Worm (Caenorhabditis elegans): Measurements from ENCODE around the gene grsp-3.

grsp-3 gene

DNA sequence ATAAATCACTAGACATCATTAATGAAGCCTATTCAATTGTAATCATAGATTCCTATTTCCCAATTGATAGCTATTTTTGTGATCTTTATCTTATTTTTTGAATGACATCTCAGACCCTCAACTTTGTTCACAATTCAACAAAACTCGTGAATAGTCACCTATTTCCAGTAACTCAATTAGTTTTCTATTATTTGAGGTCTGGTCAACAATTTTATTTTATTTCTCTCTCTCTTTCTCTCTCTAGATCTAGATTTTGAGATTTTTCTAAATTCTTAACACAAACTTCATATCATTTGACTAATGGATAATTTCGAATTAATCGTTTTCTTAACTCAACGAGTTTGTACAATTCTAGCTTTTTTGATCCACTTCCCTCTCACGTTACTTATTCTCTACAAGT is 41.8 kb upstream of the grsp-3 start, which contains the start of gene str-1:
Gene str-1, plus strand, starts transcription at position 301 of the 400 bp plus-strand sequence.
- no peak for TF ChIP-seq ztf-11 (tag; optimal IDR thresholded peaks at IDR 0.05)
- TF ChIP-seq mls-2 (tag; optimal IDR thresholded peaks at IDR 0.05): no peak
- TF ChIP-seq snpc-4 (tag; optimal IDR thresholded peaks at IDR 0.05): no peak
- no peak for TF ChIP-seq lin-13 (tag; optimal IDR thresholded peaks at IDR 0.05)
- no peak for TF ChIP-seq tbx-8 (GFP tag; optimal IDR thresholded peaks at IDR 0.05)
- TF ChIP-seq blmp-1 (tag; optimal IDR thresholded peaks at IDR 0.05): no peak
- no peak for TF ChIP-seq drap-1 (GFP tag; optimal IDR thresholded peaks at IDR 0.05)
- no peak for TF ChIP-seq pha-4 (tag; optimal IDR thresholded peaks at IDR 0.05)
- TF ChIP-seq elt-3 (tag; optimal IDR thresholded peaks at IDR 0.05): no peak
- TF ChIP-seq bed-3 (GFP tag; optimal IDR thresholded peaks at IDR 0.05): no peak
- no peak for TF ChIP-seq hlh-1 (tag; optimal IDR thresholded peaks at IDR 0.05)
- TF ChIP-seq sptf-1 (tag; optimal IDR thresholded peaks at IDR 0.05): no peak
- TF ChIP-seq nhr-76 (tag; optimal IDR thresholded peaks at IDR 0.05): no peak

DNA sequence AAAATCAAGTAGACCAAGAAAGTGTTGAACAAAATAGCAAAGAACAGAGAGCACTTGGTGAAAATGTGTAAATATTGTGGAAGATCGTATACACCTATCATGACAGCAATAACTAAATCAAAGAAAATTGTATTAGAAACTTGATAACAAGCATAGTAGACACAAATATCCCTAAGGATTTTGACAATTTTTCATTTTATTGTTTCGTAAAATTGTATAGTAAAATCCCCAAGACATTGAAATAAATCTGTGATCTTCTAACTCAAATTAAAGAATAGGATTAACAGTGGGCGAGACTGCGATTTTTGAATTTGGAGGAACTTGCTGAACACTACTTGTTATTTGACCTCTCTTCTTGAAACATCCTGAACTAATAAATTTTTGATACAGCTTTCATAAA is 39.5 kb upstream of the grsp-3 start, which contains the start of gene str-220:
Gene str-220, minus strand, starts transcription at position 101 of the 400 bp plus-strand sequence.
- TF ChIP-seq ztf-11 (tag; optimal IDR thresholded peaks at IDR 0.05): no peak
- no peak for TF ChIP-seq ceh-43 (GFP tag; optimal IDR thresholded peaks at IDR 0.05)
- TF ChIP-seq zip-8 (tag; optimal IDR thresholded peaks at IDR 0.05): no peak
- TF ChIP-seq sptf-1 (tag; optimal IDR thresholded peaks at IDR 0.05): no peak
- TF ChIP-seq drap-1 (GFP tag; optimal IDR thresholded peaks at IDR 0.05): no peak
- no peak for TF ChIP-seq nhr-12 (tag; optimal IDR thresholded peaks at IDR 0.05)
- TF ChIP-seq lsy-2 (tag; optimal IDR thresholded peaks at IDR 0.05): no peak
- no peak for TF ChIP-seq lin-13 (tag; optimal IDR thresholded peaks at IDR 0.05)
- TF ChIP-seq bed-3 (GFP tag; optimal IDR thresholded peaks at IDR 0.05): no peak
- TF ChIP-seq cnd-1 (tag; optimal IDR thresholded peaks at IDR 0.05): no peak

DNA sequence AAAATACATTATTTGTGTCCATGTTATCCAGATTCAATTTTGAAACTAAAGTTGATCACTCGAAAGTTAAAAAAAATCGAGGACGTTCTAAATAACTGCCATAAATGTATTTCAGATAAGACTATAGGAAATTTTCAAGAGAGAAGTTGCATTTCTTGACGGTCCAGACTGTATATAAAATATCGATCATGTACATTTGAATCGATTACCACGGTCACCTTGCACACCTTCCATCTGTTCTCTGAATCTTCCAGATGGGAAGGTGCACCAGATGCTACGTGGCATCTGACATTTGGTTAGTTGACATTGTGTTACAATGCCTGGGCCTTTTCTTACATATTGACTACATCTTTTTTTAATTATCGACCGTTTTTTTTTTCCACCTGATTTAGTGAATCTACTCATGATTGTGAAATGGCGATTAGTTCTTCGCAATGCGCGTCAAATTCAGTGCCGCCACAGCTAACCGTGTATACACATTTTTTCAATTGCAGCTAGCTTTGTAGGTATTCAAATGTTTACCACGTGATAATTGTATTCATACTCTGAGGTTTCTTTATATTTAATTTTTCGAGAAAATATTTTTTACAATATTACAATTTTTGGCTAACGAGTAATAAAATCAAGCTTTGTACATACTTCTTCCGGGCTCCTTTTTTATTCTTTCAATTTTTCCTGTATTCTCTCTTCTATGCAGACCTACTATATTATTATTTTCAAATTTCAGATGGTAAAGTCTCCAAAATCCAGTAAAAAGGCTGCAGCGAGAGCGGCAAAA is 36.4 kb upstream of the grsp-3 start, which contains the start of gene skr-16:
Gene skr-16, plus strand, starts transcription at position 728 of the 778 bp plus-strand sequence.
- TF ChIP-seq sptf-1 (tag; optimal IDR thresholded peaks at IDR 0.05) (no peak), ceh-39 (tag; optimal IDR thresholded peaks at IDR 0.05) (peak; percentile 56), lin-13 (tag; optimal IDR thresholded peaks at IDR 0.05) (peak; percentile 4), cnd-1 (tag; optimal IDR thresholded peaks at IDR 0.05) (peak; percentile 55), lsy-2 (tag; optimal IDR thresholded peaks at IDR 0.05) (peak; percentile 29)

DNA sequence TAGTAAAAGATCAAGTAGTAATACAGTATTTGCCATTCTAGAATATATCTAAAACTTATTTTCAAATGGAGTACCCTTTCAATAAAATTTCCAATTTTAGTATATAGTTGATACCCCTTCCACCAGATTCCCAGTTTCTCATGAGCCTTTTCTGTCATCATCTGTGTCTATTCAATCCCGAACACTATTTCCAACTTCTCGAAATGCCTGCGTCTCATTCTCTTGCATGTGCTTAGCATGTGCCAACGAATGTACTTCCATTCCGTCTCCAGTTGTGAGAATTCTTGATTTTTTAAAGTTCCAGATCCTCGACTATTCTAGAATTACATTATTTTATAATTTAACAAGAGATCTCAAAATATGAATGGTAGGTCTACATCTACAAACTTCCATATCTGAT is 34.8 kb upstream of the grsp-3 start, which contains the start of gene C42D4.18:
Gene C42D4.18, plus strand, starts transcription at position 231 of the 400 bp plus-strand sequence.
- TF ChIP-seq elt-3 (tag; optimal IDR thresholded peaks at IDR 0.05) (no peak), ham-2 (GFP tag; optimal IDR thresholded peaks at IDR 0.05) (no peak), lin-13 (tag; optimal IDR thresholded peaks at IDR 0.05) (no peak), drap-1 (GFP tag; optimal IDR thresholded peaks at IDR 0.05) (no peak), tbx-8 (GFP tag; optimal IDR thresholded peaks at IDR 0.05) (no peak), ces-1 (GFP tag; optimal IDR thresholded peaks at IDR 0.05) (no peak), sem-2 (GFP tag; optimal IDR thresholded peaks at IDR 0.05) (no peak), elt-1 (tag; optimal IDR thresholded peaks at IDR 0.05; ENCODE audit: borderline replicate concordance, insufficient read depth) (no peak), ceh-83 (GFP tag; optimal IDR thresholded peaks at IDR 0.05) (no peak), mls-2 (tag; optimal IDR thresholded peaks at IDR 0.05) (no peak), nhr-237 (tag; optimal IDR thresholded peaks at IDR 0.05) (no peak), nhr-12 (tag; optimal IDR thresholded peaks at IDR 0.05) (no peak), mab-5 (tag; optimal IDR thresholded peaks at IDR 0.05) (no peak), lin-32 (GFP tag; optimal IDR thresholded peaks at IDR 0.05) (no peak)

DNA sequence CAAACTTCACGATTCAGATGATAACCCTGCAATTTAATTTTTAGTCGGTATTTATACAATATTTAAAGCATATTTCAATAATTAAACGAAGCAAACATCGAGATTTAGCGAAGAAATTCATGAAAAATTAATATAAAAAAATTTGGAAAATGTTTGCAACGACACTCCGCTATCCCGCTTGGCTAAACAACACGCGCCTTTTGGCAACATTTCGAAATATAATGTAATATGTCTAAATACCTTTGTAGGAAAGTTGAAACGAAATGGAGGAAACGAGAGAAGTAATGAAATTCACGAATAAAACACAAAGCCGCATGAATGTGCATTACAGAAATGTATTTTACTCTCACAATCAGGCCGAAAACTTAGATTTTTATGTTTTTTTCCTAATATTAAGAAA is 34.0 kb upstream of the grsp-3 start, which contains the start of gene rpc-1:
Gene rpc-1, minus strand, starts transcription at position 26 of the 400 bp plus-strand sequence.
- TF ChIP-seq tbx-8 (GFP tag; optimal IDR thresholded peaks at IDR 0.05) (no peak), bed-3 (GFP tag; optimal IDR thresholded peaks at IDR 0.05) (no peak), elt-3 (tag; optimal IDR thresholded peaks at IDR 0.05) (peak; percentile 10), lsy-2 (tag; optimal IDR thresholded peaks at IDR 0.05) (peak; percentile 33)

DNA sequence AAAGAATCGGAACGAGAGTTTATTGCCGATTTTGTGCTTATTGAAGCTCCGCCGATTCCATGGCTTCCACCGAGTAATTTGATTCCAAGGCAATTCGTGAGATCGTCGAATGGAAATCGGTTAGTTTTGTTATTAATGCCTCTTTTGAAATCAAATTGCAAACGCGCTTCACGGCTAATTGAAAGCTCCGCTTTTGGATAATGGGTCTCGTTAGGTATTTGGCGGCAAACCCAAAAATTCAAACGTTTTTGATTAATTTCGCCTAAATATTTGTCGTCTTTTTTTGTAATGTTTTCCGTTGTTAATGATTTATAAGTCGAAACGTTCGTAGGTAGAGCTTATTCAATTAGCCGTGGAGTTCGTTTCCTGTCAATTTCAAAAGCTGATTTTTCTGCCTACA is 27.9 kb upstream of the grsp-3 start:
- TF ChIP-seq nhr-76 (tag; optimal IDR thresholded peaks at IDR 0.05) (no peak), lin-13 (tag; optimal IDR thresholded peaks at IDR 0.05) (no peak), lsy-2 (tag; optimal IDR thresholded peaks at IDR 0.05) (no peak)
